Worm (Caenorhabditis elegans) whole organism, L1 larva: ENCODE results near the gene F37A4.4.

Experiments used
- F16B12.6 ChIP-seq: fragments of 150-350 bp; optimal IDR thresholded peaks from 2 replicates; lab custom pipeline; 2014; ENCODE audit warnings: missing biosample characterization, missing genetic modification characterization
- Y116A8C.19 ChIP-seq: sonication (generic microtip); optimal IDR thresholded peaks from 2 replicates; lab custom pipeline; 2016; ENCODE audit warnings: missing compliant biosample characterization, missing genetic modification characterization, borderline replicate concordance
- aha-1 ChIP-seq: fragments of 150-350 bp; optimal IDR thresholded peaks from 2 replicates; lab custom pipeline; 2014; ENCODE audit warnings: missing biosample characterization, missing genetic modification characterization
- aly-2 ChIP-seq: fragments of 150-350 bp; optimal IDR thresholded peaks from 2 replicates; lab custom pipeline; 2014; ENCODE audit warnings: missing biosample characterization, missing genetic modification characterization
- blmp-1 ChIP-seq: fragments of 150-350 bp; optimal IDR thresholded peaks from 2 replicates; lab custom pipeline; 2014; ENCODE audit warnings: missing biosample characterization, missing genetic modification characterization
- ceh-82 ChIP-seq, 3 experiments: fragments of 150-350 bp in 1 of 3; sonication (generic microtip) in 2 of 3; optimal IDR thresholded peaks; 2 replicates each; lab custom pipeline; 2014 to 2017; ENCODE audit warnings: missing biosample characterization in 3 of 3, missing genetic modification characterization in 3 of 3
- ceh-88 ChIP-seq: fragments of 200-800 bp; sonication (Bioruptor generic); IDR thresholded peaks from 2 replicates; pipeline ENCODE4 v1.3.6; 2022; ENCODE audit warnings: missing genetic modification characterization, missing compliant biosample characterization
- ceh-90 ChIP-seq: sonication (generic microtip); optimal IDR thresholded peaks from 2 replicates; lab custom pipeline; 2016; ENCODE audit warnings: missing genetic modification characterization, missing compliant biosample characterization
- dpl-1 ChIP-seq, 3 experiments: fragments of 150-350 bp in 2 of 3; sonication (generic microtip) in 1 of 3; optimal IDR thresholded peaks; 2 replicates each; lab custom pipeline; 2014 to 2017; ENCODE audit warnings: missing biosample characterization in 3 of 3, missing genetic modification characterization in 3 of 3, missing genetic modification reagents in 3 of 3
- efl-1 ChIP-seq, 4 experiments: fragments of 150-350 bp; optimal IDR thresholded peaks in 3 of 4; peaks in 1 of 4; 1 replicate in 1 of 4; 2 replicates in 3 of 4; lab custom pipeline; 2014; ENCODE audit warnings: missing biosample characterization in 2 of 4, missing genetic modification characterization in 2 of 4, missing genetic modification reagents in 2 of 4
- efl-3 ChIP-seq: fragments of 200-800 bp; sonication (Bioruptor generic); optimal IDR thresholded peaks from 2 replicates; lab custom pipeline; 2018; ENCODE audit warnings: mild to moderate bottlenecking, missing genetic modification characterization, missing compliant biosample characterization
- egl-13 ChIP-seq: sonication (generic microtip); optimal IDR thresholded peaks from 2 replicates; lab custom pipeline; 2016; ENCODE audit warnings: missing genotype, missing genetic modification reagents, missing genetic modification characterization, missing compliant biosample characterization
- egl-27 ChIP-seq, 2 experiments: fragments of 150-350 bp in 1 of 2; sonication (generic microtip); optimal IDR thresholded peaks; 3 replicates each; lab custom pipeline; 2017 to 2018; ENCODE audit warnings: missing biosample characterization in 2 of 2, missing genetic modification characterization in 2 of 2, missing genetic modification reagents in 2 of 2
- elt-3 ChIP-seq, 6 experiments: fragments of 150-350 bp in 1 of 6; sonication (generic microtip); optimal IDR thresholded peaks; 2 replicates each; lab custom pipeline; 2017 to 2018; ENCODE audit warnings: missing biosample characterization in 6 of 6, missing genetic modification characterization in 6 of 6, inconsistent platforms in 1 of 6
- fkh-4 ChIP-seq: sonication (generic microtip); optimal IDR thresholded peaks from 2 replicates; lab custom pipeline; 2016; ENCODE audit warnings: missing compliant biosample characterization, missing genetic modification characterization, borderline replicate concordance
- fkh-8 ChIP-seq: sonication (generic microtip); optimal IDR thresholded peaks from 2 replicates; lab custom pipeline; 2016; ENCODE audit warnings: mild to moderate bottlenecking, missing genetic modification characterization, missing compliant biosample characterization
- fos-1 ChIP-seq: fragments of 150-350 bp; optimal IDR thresholded peaks from 2 replicates; lab custom pipeline; 2014; ENCODE audit warnings: missing biosample characterization, missing genetic modification characterization
- hpl-2 ChIP-seq: fragments of 150-350 bp; optimal IDR thresholded peaks from 2 replicates; lab custom pipeline; 2014; ENCODE audit warnings: missing biosample characterization, missing genetic modification reagents, missing genetic modification characterization
- irx-1 ChIP-seq: sonication (generic microtip); optimal IDR thresholded peaks from 2 replicates; lab custom pipeline; 2016; ENCODE audit warnings: missing genetic modification characterization, missing compliant biosample characterization
- jun-1 ChIP-seq: fragments of 150-350 bp; optimal IDR thresholded peaks from 2 replicates; lab custom pipeline; 2014; ENCODE audit warnings: missing biosample characterization, missing genetic modification reagents, missing genetic modification characterization
- lin-13 ChIP-seq: fragments of 150-350 bp; optimal IDR thresholded peaks from 2 replicates; lab custom pipeline; 2014; ENCODE audit warnings: missing biosample characterization, missing genetic modification reagents, missing genetic modification characterization
- lin-14 ChIP-seq: fragments of 200-800 bp; sonication (Bioruptor generic); optimal IDR thresholded peaks from 2 replicates; lab custom pipeline; 2018; ENCODE audit warnings: mild to moderate bottlenecking, missing genetic modification characterization, moderate library complexity, missing compliant biosample characterization
- lin-35 ChIP-seq, 2 experiments: fragments of 150-350 bp; optimal IDR thresholded peaks; 2 replicates each; lab custom pipeline; 2014; ENCODE audit warnings: missing biosample characterization in 2 of 2, missing genetic modification characterization in 2 of 2, missing genetic modification reagents in 2 of 2
- lin-39 ChIP-seq: fragments of 150-350 bp; optimal IDR thresholded peaks from 2 replicates; lab custom pipeline; 2014; ENCODE audit warnings: missing biosample characterization, missing genetic modification reagents, missing genetic modification characterization
- lsy-2 ChIP-seq, 2 experiments: fragments of 150-350 bp; optimal IDR thresholded peaks; 2 replicates each; lab custom pipeline; 2014; ENCODE audit warnings: missing biosample characterization in 2 of 2, missing genetic modification characterization in 2 of 2
- mab-9 ChIP-seq: fragments of 200-800 bp; sonication (Bioruptor generic); IDR thresholded peaks from 2 replicates; pipeline ENCODE4 v1.3.6; 2022; ENCODE audit warnings: missing genetic modification reagents, missing genetic modification characterization, missing compliant biosample characterization
- nhr-11 ChIP-seq: fragments of 150-350 bp; optimal IDR thresholded peaks from 2 replicates; lab custom pipeline; 2014; ENCODE audit warnings: missing biosample characterization, missing genetic modification characterization
- nhr-19 ChIP-seq: fragments of 200-800 bp; sonication (Bioruptor generic); conservative IDR thresholded peaks from 2 replicates; pipeline ENCODE4 v1.3.6; 2022; ENCODE audit warnings: missing genetic modification characterization, missing compliant biosample characterization
- nhr-76 ChIP-seq: sonication (generic microtip); optimal IDR thresholded peaks from 2 replicates; lab custom pipeline; 2017; ENCODE audit warnings: missing biosample characterization, missing genetic modification characterization
- nhr-84 ChIP-seq: sonication (generic microtip); optimal IDR thresholded peaks from 2 replicates; lab custom pipeline; 2017; ENCODE audit warnings: missing biosample characterization, missing genetic modification characterization
- nhr-85 ChIP-seq: sonication (generic microtip); peaks from one replicate; lab custom pipeline; 2016; ENCODE audit warnings: missing genetic modification characterization, inconsistent platforms, missing compliant biosample characterization
- nhr-90 ChIP-seq: sonication (generic microtip); optimal IDR thresholded peaks from 2 replicates; lab custom pipeline; 2016; ENCODE audit warnings: mild to moderate bottlenecking, missing genetic modification characterization, missing compliant biosample characterization; ENCODE audit not compliant: poor library complexity
- pag-3 ChIP-seq: sonication (generic microtip); optimal IDR thresholded peaks from 2 replicates; lab custom pipeline; 2017; ENCODE audit warnings: missing genetic modification characterization, mild to moderate bottlenecking, missing compliant biosample characterization, antibody characterized with exemption, borderline replicate concordance; ENCODE audit not compliant: insufficient read depth
- pax-3 ChIP-seq: fragments of 200-800 bp; sonication (Bioruptor generic); optimal IDR thresholded peaks from 2 replicates; lab custom pipeline; 2018; ENCODE audit warnings: mild to moderate bottlenecking, missing genetic modification characterization, moderate library complexity, missing compliant biosample characterization
- pqm-1 ChIP-seq: sonication (generic microtip); optimal IDR thresholded peaks from 3 replicates; lab custom pipeline; 2017; ENCODE audit warnings: missing biosample characterization, missing genetic modification characterization
- rnt-1 ChIP-seq: sonication (generic microtip); optimal IDR thresholded peaks from 2 replicates; lab custom pipeline; 2016; ENCODE audit warnings: mild to moderate bottlenecking, missing genetic modification characterization, moderate library complexity, missing compliant biosample characterization
- skn-1 ChIP-seq: fragments of 150-350 bp; optimal IDR thresholded peaks from 2 replicates; lab custom pipeline; 2014; ENCODE audit warnings: missing biosample characterization, missing genetic modification characterization
- unc-130 ChIP-seq: fragments of 150-350 bp; optimal IDR thresholded peaks from 2 replicates; lab custom pipeline; 2017; ENCODE audit warnings: missing biosample characterization, missing genetic modification characterization, inconsistent platforms
- unc-30 ChIP-seq: sonication (generic microtip); optimal IDR thresholded peaks from 2 replicates; lab custom pipeline; 2017; ENCODE audit warnings: missing biosample characterization, missing genetic modification characterization
- unc-62 ChIP-seq: fragments of 150-350 bp; optimal IDR thresholded peaks from 2 replicates; lab custom pipeline; 2014; ENCODE audit warnings: missing biosample characterization, missing genetic modification reagents, missing genetic modification characterization
- vab-15 ChIP-seq: sonication (generic microtip); optimal IDR thresholded peaks from 2 replicates; lab custom pipeline; 2017; ENCODE audit warnings: missing genotype, mild to moderate bottlenecking, missing genetic modification characterization, missing compliant biosample characterization
- xbp-1 ChIP-seq: sonication (generic microtip); optimal IDR thresholded peaks from 2 replicates; lab custom pipeline; 2016; ENCODE audit warnings: missing genetic modification characterization, missing compliant biosample characterization
- ztf-11 ChIP-seq, 2 experiments: sonication (generic microtip); optimal IDR thresholded peaks; 2 replicates each; lab custom pipeline; 2016 to 2017; ENCODE audit warnings: missing genetic modification characterization in 2 of 2, missing biosample characterization in 1 of 2, missing compliant biosample characterization in 1 of 2
- ztf-4 ChIP-seq: fragments of 150-350 bp; optimal IDR thresholded peaks from 2 replicates; lab custom pipeline; 2014; ENCODE audit warnings: missing biosample characterization, missing genetic modification characterization

The F37A4.4 gene

ce11 chrIII:6695189-6695588 is 18.2 kb upstream of the F37A4.4 start (continued):
- TF ChIP-seq pag-3 (tag; lab: Kevin White, UChicago) (no peak), nhr-84 (tag; lab: Kevin White, UChicago) (no peak), nhr-90 (no peak), jun-1 (tag; lab: Kevin White, UChicago) (peak; percentile 5), lin-14 (GFP tag; lab: Kevin White, UChicago) (peak; percentile 89), irx-1 (tag; lab: Kevin White, UChicago) (no peak), nhr-76 (tag; lab: Kevin White, UChicago) (no peak), unc-62 (GFP tag; lab: Kevin White, UChicago) (no peak), fos-1 (tag; lab: Kevin White, UChicago) (peak; percentile 29), lin-35 (GFP tag; optimal IDR thresholded peaks at IDR 0.05; lab: Kevin White, UChicago) (peak in 1 of 2 experiments; percentile 15), xbp-1 (tag; lab: Kevin White, UChicago) (peak; percentile 20), lsy-2 (tag; optimal IDR thresholded peaks at IDR 0.05; lab: Kevin White, UChicago) (peak in 1 of 2 experiments; percentile 59), nhr-19 (GFP tag; lab: Robert Waterston, UW) (0 out of 2 replicates have a peak, but pooled peaks have one; percentile 4), ceh-88 (GFP tag; lab: Robert Waterston, UW) (no peak), fkh-8 (tag; lab: Kevin White, UChicago) (peak; percentile 70), F16B12.6 (tag; lab: Kevin White, UChicago) (no peak), ztf-11 (tag; optimal IDR thresholded peaks at IDR 0.05; lab: Kevin White, UChicago) (no peak), egl-13 (peak; percentile 73), pax-3 (no peak), Y116A8C.19 (tag; lab: Kevin White, UChicago) (no peak), aly-2 (tag; lab: Kevin White, UChicago) (no peak), nhr-85 (no peak), efl-1 (optimal IDR thresholded peaks at IDR 0.05; lab: Kevin White, UChicago) (peak; percentile 37 to 56), efl-1 (GFP tag; optimal IDR thresholded peaks at IDR 0.05 in 1 of 2; lab: Kevin White, UChicago) (peak; percentile 5 to 26), lin-39 (tag; lab: Kevin White, UChicago) (no peak), ztf-4 (tag; lab: Kevin White, UChicago) (no peak), dpl-1 (GFP tag; optimal IDR thresholded peaks at IDR 0.05; lab: Kevin White, UChicago) (peak in 1 of 3 experiments; percentile 35), egl-27 (tag; optimal IDR thresholded peaks at IDR 0.05; lab: Kevin White, UChicago) (no peak), efl-3 (GFP tag; lab: Kevin White, UChicago) (no peak), elt-3 (tag; optimal IDR thresholded peaks at IDR 0.05; lab: Kevin White, UChicago) (no peak), skn-1 (no peak), lin-13 (GFP tag; lab: Kevin White, UChicago) (no peak), ceh-82 (tag; optimal IDR thresholded peaks at IDR 0.05; lab: Kevin White, UChicago) (peak in 2 of 3 experiments; percentile 34 to 71), rnt-1 (tag; lab: Kevin White, UChicago) (no peak), aha-1 (tag; lab: Kevin White, UChicago) (no peak), nhr-11 (no peak), pqm-1 (tag; lab: Kevin White, UChicago) (no peak), fkh-4 (no peak), ceh-90 (no peak), unc-30 (no peak)

- TF ChIP-seq blmp-1 (tag; lab: Kevin White, UChicago) (no peak), jun-1 (tag; lab: Kevin White, UChicago) (no peak), unc-130 (tag; lab: Kevin White, UChicago) (no peak), vab-15 (tag; lab: Kevin White, UChicago) (no peak), unc-62 (GFP tag; lab: Kevin White, UChicago) (no peak), nhr-11 (no peak), mab-9 (no peak), lin-35 (GFP tag; optimal IDR thresholded peaks at IDR 0.05; lab: Kevin White, UChicago) (no peak), hpl-2 (GFP tag; lab: Kevin White, UChicago) (no peak)
Measured at ce11 chrIII:6705515-6705914, 7.9 kb upstream of the F37A4.4 start, which contains the start of gene F37A4.6. TSS of gene F37A4.6 (plus strand) at chrIII:6705815.
